Worm (Caenorhabditis elegans): Measurements from ENCODE around the gene rgs-11.

ce11 chrX:14958401-14958800, 6.0 kb upstream of the rgs-11 start:
- TF ChIP-seq sem-4 (tag; optimal IDR thresholded peaks at IDR 0.05) (no peak), skn-1 (tag; optimal IDR thresholded peaks at IDR 0.05) (no peak), zag-1 (tag; optimal IDR thresholded peaks at IDR 0.05) (no peak), ztf-11 (tag; optimal IDR thresholded peaks at IDR 0.05) (no peak), aly-2 (tag; optimal IDR thresholded peaks at IDR 0.05) (no peak), unc-62 (GFP tag; optimal IDR thresholded peaks at IDR 0.05) (no peak), egl-27 (tag; optimal IDR thresholded peaks at IDR 0.05) (no peak), nhr-23 (tag; optimal IDR thresholded peaks at IDR 0.05) (no peak), ztf-4 (tag; optimal IDR thresholded peaks at IDR 0.05) (no peak), unc-39 (tag; optimal IDR thresholded peaks at IDR 0.05) (no peak)

All from whole organism, L2 larva.